Worm (Caenorhabditis elegans) whole organism, young adult: ENCODE results near the gene idpa-2.
A peak's percentile ranks its signal among the peaks of the same experiment; 100 is the strongest.

Experiments
- C06A6.2 ChIP-seq: fragments of 200-800 bp; sonication (Bioruptor generic); conservative IDR thresholded peaks from 2 replicates; pipeline ENCODE4 v1.3.6; 2022; ENCODE audit warnings: missing genetic modification characterization, missing compliant biosample characterization
- D2030.7 ChIP-seq: fragments of 200-800 bp; sonication (Bioruptor generic); IDR thresholded peaks from 2 replicates; pipeline ENCODE4 v1.3.6; 2022; ENCODE audit warnings: missing genetic modification reagents, missing genetic modification characterization, missing compliant biosample characterization
- F23B12.7 ChIP-seq: sonication (generic microtip); optimal IDR thresholded peaks from 2 replicates; lab custom pipeline; 2017; ENCODE audit warnings: missing genetic modification characterization, mild to moderate bottlenecking, missing compliant biosample characterization, antibody characterized with exemption, moderate library complexity; ENCODE audit not compliant: insufficient read depth
- F49E8.2 ChIP-seq: sonication (generic microtip); optimal IDR thresholded peaks from 3 replicates; lab custom pipeline; 2017; ENCODE audit warnings: missing genetic modification characterization, mild to moderate bottlenecking, missing compliant biosample characterization, antibody characterized with exemption, moderate library complexity; ENCODE audit not compliant: insufficient read depth
- F52B5.7 ChIP-seq: sonication (generic microtip); optimal IDR thresholded peaks from 2 replicates; lab custom pipeline; 2016; ENCODE audit warnings: mild to moderate bottlenecking, missing genetic modification characterization, missing compliant biosample characterization
- F55B11.4 ChIP-seq: sonication (generic microtip); optimal IDR thresholded peaks from 2 replicates; lab custom pipeline; 2016; ENCODE audit warnings: missing compliant biosample characterization, missing genetic modification characterization, borderline replicate concordance; ENCODE audit not compliant: insufficient read depth
- F57C9.4 ChIP-seq: sonication (generic microtip); optimal IDR thresholded peaks from 2 replicates; lab custom pipeline; 2017; ENCODE audit warnings: mild to moderate bottlenecking, missing genetic modification characterization, missing compliant biosample characterization
- K11D2.4 ChIP-seq: fragments of 200-800 bp; sonication (Bioruptor generic); IDR thresholded peaks from 2 replicates; pipeline ENCODE4 v1.3.6; 2022; ENCODE audit warnings: missing genetic modification reagents, missing genetic modification characterization, missing compliant biosample characterization
- Y67H2A.10 ChIP-seq: fragments of 200-800 bp; sonication (Bioruptor generic); conservative IDR thresholded peaks from 2 replicates; pipeline ENCODE4 v1.3.6; 2022; ENCODE audit warnings: missing genetic modification reagents, missing genetic modification characterization, missing compliant biosample characterization
- Y95B8A.8 ChIP-seq: fragments of 200-800 bp; sonication (Bioruptor generic); IDR thresholded peaks from 2 replicates; pipeline ENCODE4 v1.3.6; 2022; ENCODE audit warnings: missing genetic modification reagents, missing genetic modification characterization, missing compliant biosample characterization
- ZK185.1 ChIP-seq: sonication (generic microtip); optimal IDR thresholded peaks from 2 replicates; lab custom pipeline; 2016; ENCODE audit warnings: mild to moderate bottlenecking, missing genetic modification characterization, missing compliant biosample characterization; ENCODE audit not compliant: poor library complexity, severe bottlenecking
- ama-1 ChIP-seq, 3 experiments: fragments of 150-350 bp in 1 of 3; sonication (generic microtip) in 2 of 3; optimal IDR thresholded peaks; 2 replicates each; lab custom pipeline; 2014 to 2018; ENCODE audit warnings: missing biosample characterization in 2 of 3, missing genetic modification characterization in 2 of 3, missing genetic modification reagents in 2 of 3
- athp-1 ChIP-seq: sonication (generic microtip); optimal IDR thresholded peaks from 2 replicates; lab custom pipeline; 2017; ENCODE audit warnings: mild to moderate bottlenecking, missing genetic modification characterization, missing compliant biosample characterization
- attf-5 ChIP-seq: fragments of 200-800 bp; sonication (Bioruptor generic); optimal IDR thresholded peaks from 2 replicates; lab custom pipeline; 2018; ENCODE audit warnings: mild to moderate bottlenecking, missing genetic modification characterization, missing compliant biosample characterization
- ccch-3 ChIP-seq: fragments of 200-800 bp; sonication (Bioruptor generic); optimal IDR thresholded peaks from 2 replicates; lab custom pipeline; 2018; ENCODE audit warnings: mild to moderate bottlenecking, missing genetic modification characterization, missing compliant biosample characterization
- ceh-100 ChIP-seq: fragments of 200-800 bp; sonication (Bioruptor generic); IDR thresholded peaks from 2 replicates; pipeline ENCODE4 v1.3.6; 2022; ENCODE audit warnings: missing genetic modification reagents, missing genetic modification characterization, missing compliant biosample characterization
- ceh-40 ChIP-seq: fragments of 200-800 bp; sonication (Bioruptor generic); IDR thresholded peaks from 2 replicates; pipeline ENCODE4 v1.3.6; 2022; ENCODE audit warnings: missing genetic modification characterization, missing compliant biosample characterization
- ceh-91 ChIP-seq: fragments of 200-800 bp; sonication (Bioruptor generic); IDR thresholded peaks from 2 replicates; pipeline ENCODE4 v1.3.6; 2022; ENCODE audit warnings: missing genetic modification reagents, missing genetic modification characterization, missing compliant biosample characterization
- die-1 ChIP-seq: sonication (generic microtip); optimal IDR thresholded peaks from 2 replicates; lab custom pipeline; 2016; ENCODE audit warnings: missing genotype, mild to moderate bottlenecking, missing genetic modification characterization, missing compliant biosample characterization
- dox-1 ChIP-seq: fragments of 200-800 bp; sonication (Bioruptor generic); IDR thresholded peaks from 2 replicates; pipeline ENCODE4 v1.3.6; 2022; ENCODE audit warnings: missing genetic modification reagents, missing genetic modification characterization, missing compliant biosample characterization
- egrh-3 ChIP-seq: fragments of 200-800 bp; sonication (Bioruptor generic); IDR thresholded peaks from 2 replicates; pipeline ENCODE4 v1.3.6; 2022; ENCODE audit warnings: missing genetic modification reagents, missing genetic modification characterization, missing compliant biosample characterization
- fkh-3 ChIP-seq: sonication (generic microtip); optimal IDR thresholded peaks from 2 replicates; lab custom pipeline; 2016; ENCODE audit warnings: mild to moderate bottlenecking, missing genetic modification characterization, missing compliant biosample characterization
- hrde-1 ChIP-seq: sonication (generic microtip); optimal IDR thresholded peaks from 2 replicates; lab custom pipeline; 2016; ENCODE audit warnings: missing genetic modification characterization, mild to moderate bottlenecking, missing compliant biosample characterization, moderate library complexity, missing genotype, missing genetic modification reagents, borderline replicate concordance
- hsf-1 ChIP-seq: fragments of 200-800 bp; sonication (Bioruptor generic); IDR thresholded peaks from 2 replicates; pipeline ENCODE4 v1.3.6; 2022; ENCODE audit warnings: missing genetic modification reagents, missing genetic modification characterization, missing compliant biosample characterization
- lin-26 ChIP-seq: fragments of 200-800 bp; sonication (Bioruptor generic); IDR thresholded peaks from 2 replicates; pipeline ENCODE4 v1.3.6; 2022; ENCODE audit warnings: missing genetic modification reagents, missing genetic modification characterization, missing compliant biosample characterization
- lin-40 ChIP-seq: sonication (generic microtip); optimal IDR thresholded peaks from 2 replicates; lab custom pipeline; 2016; ENCODE audit warnings: missing genetic modification characterization, mild to moderate bottlenecking, missing compliant biosample characterization, missing genotype, missing genetic modification reagents
- lir-1 ChIP-seq: fragments of 200-800 bp; sonication (Bioruptor generic); conservative IDR thresholded peaks from 2 replicates; pipeline ENCODE4 v1.3.6; 2022; ENCODE audit warnings: missing genetic modification reagents, missing genetic modification characterization, missing compliant biosample characterization
- madf-6 ChIP-seq: fragments of 200-800 bp; sonication (Bioruptor generic); IDR thresholded peaks from 2 replicates; pipeline ENCODE4 v1.3.6; 2022; ENCODE audit warnings: missing genetic modification reagents, missing genetic modification characterization, missing compliant biosample characterization
- madf-8 ChIP-seq: fragments of 200-800 bp; sonication (Bioruptor generic); conservative IDR thresholded peaks from 2 replicates; pipeline ENCODE4 v1.3.6; 2022; ENCODE audit warnings: missing genetic modification reagents, missing genetic modification characterization, missing compliant biosample characterization
- mxl-1 ChIP-seq: sonication (generic microtip); optimal IDR thresholded peaks from 2 replicates; lab custom pipeline; 2016; ENCODE audit warnings: missing genetic modification characterization, missing compliant biosample characterization
- nhr-179 ChIP-seq: sonication (generic microtip); optimal IDR thresholded peaks from 2 replicates; lab custom pipeline; 2016; ENCODE audit warnings: mild to moderate bottlenecking, missing genetic modification characterization, missing compliant biosample characterization
- nhr-90 ChIP-seq: sonication (generic microtip); optimal IDR thresholded peaks from 2 replicates; lab custom pipeline; 2016; ENCODE audit warnings: missing genotype, mild to moderate bottlenecking, missing genetic modification characterization, missing compliant biosample characterization
- pbrm-1 ChIP-seq: fragments of 200-800 bp; sonication (Bioruptor generic); IDR thresholded peaks from 2 replicates; pipeline ENCODE4 v1.3.6; 2022; ENCODE audit warnings: missing genetic modification reagents, missing genetic modification characterization, missing compliant biosample characterization
- pha-4 ChIP-seq: fragments of 150-350 bp; sonication (generic microtip); optimal IDR thresholded peaks from 2 replicates; lab custom pipeline; 2014; ENCODE audit warnings: missing biosample characterization, missing genetic modification reagents, missing genetic modification characterization
- rpc-1 ChIP-seq, 2 experiments: fragments of 150-350 bp in 1 of 2; sonication (generic microtip) in 1 of 2; optimal IDR thresholded peaks; 2 replicates each; lab custom pipeline; 2014 to 2018; ENCODE audit warnings: missing biosample characterization in 1 of 2, missing genetic modification characterization in 1 of 2, missing genetic modification reagents in 1 of 2, missing genotype in 1 of 2
- sdz-38 ChIP-seq: sonication (generic microtip); optimal IDR thresholded peaks from 2 replicates; lab custom pipeline; 2016; ENCODE audit warnings: missing genotype, missing genetic modification characterization, missing compliant biosample characterization
- sea-2 ChIP-seq: fragments of 200-800 bp; sonication (Bioruptor generic); IDR thresholded peaks from 2 replicates; pipeline ENCODE4 v1.3.6; 2022; ENCODE audit warnings: missing genetic modification characterization, missing compliant biosample characterization
- somi-1 ChIP-seq: fragments of 200-800 bp; sonication (Bioruptor generic); optimal IDR thresholded peaks from 2 replicates; lab custom pipeline; 2018; ENCODE audit warnings: mild to moderate bottlenecking, missing genetic modification characterization, missing compliant biosample characterization
- sptf-2 ChIP-seq: fragments of 200-800 bp; sonication (Bioruptor generic); optimal IDR thresholded peaks from 2 replicates; lab custom pipeline; 2018; ENCODE audit warnings: mild to moderate bottlenecking, missing genetic modification characterization, missing compliant biosample characterization
- tbp1 ChIP-seq: fragments of 200-800 bp; sonication (Bioruptor generic); optimal IDR thresholded peaks from 2 replicates; lab custom pipeline; 2018; ENCODE audit warnings: mild to moderate bottlenecking, missing genetic modification characterization, missing compliant biosample characterization
- unc-62 ChIP-seq: fragments of 150-350 bp; optimal IDR thresholded peaks from 2 replicates; lab custom pipeline; 2014; ENCODE audit warnings: missing biosample characterization, missing genetic modification reagents, missing genetic modification characterization
- xnd-1 ChIP-seq: sonication (generic microtip); optimal IDR thresholded peaks from 2 replicates; lab custom pipeline; 2016; ENCODE audit warnings: missing genotype, missing genetic modification reagents, missing genetic modification characterization, missing compliant biosample characterization
- zfh-2 ChIP-seq: fragments of 200-800 bp; sonication (Bioruptor generic); conservative IDR thresholded peaks from 2 replicates; pipeline ENCODE4 v1.3.6; 2022; ENCODE audit warnings: missing genetic modification reagents, missing genetic modification characterization, missing compliant biosample characterization
- ztf-25 ChIP-seq: fragments of 200-800 bp; sonication (Bioruptor generic); IDR thresholded peaks from 2 replicates; pipeline ENCODE4 v1.3.6; 2022; ENCODE audit warnings: missing genetic modification reagents, missing genetic modification characterization, missing compliant biosample characterization
- ztf-28 ChIP-seq: fragments of 200-800 bp; sonication (Bioruptor generic); IDR thresholded peaks from 2 replicates; pipeline ENCODE4 v1.3.6; 2022; ENCODE audit warnings: missing genetic modification reagents, missing genetic modification characterization, missing compliant biosample characterization
- ztf-3 ChIP-seq: fragments of 200-800 bp; sonication (Bioruptor generic); optimal IDR thresholded peaks from 2 replicates; lab custom pipeline; 2018; ENCODE audit warnings: mild to moderate bottlenecking, missing genetic modification characterization, missing compliant biosample characterization

The idpa-2 gene

ce11 chrII:8744555-8745448 is 47.7 kb downstream of the idpa-2 start (continued):
- no peak for TF ChIP-seq F57C9.4 (tag; lab: Kevin White, UChicago)
- TF ChIP-seq ccch-3 (GFP tag; lab: Kevin White, UChicago): no peak
- TF ChIP-seq F49E8.2 (tag; lab: Kevin White, UChicago): no peak
- no peak for TF ChIP-seq unc-62 (GFP tag; lab: Kevin White, UChicago)
- no peak for TF ChIP-seq attf-5 (GFP tag; lab: Kevin White, UChicago)
- TF ChIP-seq ceh-91 (GFP tag; lab: Robert Waterston, UW): no peak
- no peak for TF ChIP-seq madf-8 (GFP tag; lab: Robert Waterston, UW)
- no peak for TF ChIP-seq lir-1 (GFP tag; lab: Robert Waterston, UW)
- TF ChIP-seq nhr-90 (tag; lab: Kevin White, UChicago): no peak
- TF ChIP-seq egrh-3: no peak
- 0 out of 2 replicates have a peak, but pooled peaks have one; percentile 6 for TF ChIP-seq ceh-40 (GFP tag; lab: Robert Waterston, UW)
- 0 out of 2 replicates have a peak, but pooled peaks have one; percentile 23 for TF ChIP-seq sea-2 (GFP tag; lab: Robert Waterston, UW)
- no peak for TF ChIP-seq Y67H2A.10 (GFP tag; lab: Robert Waterston, UW)
- TF ChIP-seq ceh-100 (GFP tag; lab: Robert Waterston, UW): no peak
- TF ChIP-seq somi-1 (GFP tag; lab: Kevin White, UChicago): no peak
- no peak; the same call in none of the 2 replicates for TF ChIP-seq K11D2.4 (GFP tag; lab: Robert Waterston, UW)
- no peak for TF ChIP-seq F52B5.7 (tag; lab: Kevin White, UChicago)
- no peak; the same call in 1 of the 2 replicates for TF ChIP-seq C06A6.2 (GFP tag; lab: Robert Waterston, UW)
- TF ChIP-seq athp-1 (tag; lab: Kevin White, UChicago): no peak
- no peak for TF ChIP-seq pha-4 (tag; lab: Kevin White, UChicago)
- no peak for TF ChIP-seq nhr-179 (tag; lab: Kevin White, UChicago)
- TF ChIP-seq ztf-25 (GFP tag; lab: Robert Waterston, UW): no peak
- no peak; the same call in 1 of the 2 replicates for TF ChIP-seq dox-1 (GFP tag; lab: Robert Waterston, UW)
- peak; percentile 1 for TF ChIP-seq ZK185.1 (tag; lab: Kevin White, UChicago)
- TF ChIP-seq tbp1 (GFP tag; lab: Kevin White, UChicago): no peak
- TF ChIP-seq lin-26 (GFP tag; lab: Robert Waterston, UW): peak; percentile 67; the same call in 1 of the 2 replicates
- TF ChIP-seq hsf-1 (GFP tag; lab: Robert Waterston, UW): no peak
- no peak for TF ChIP-seq die-1 (tag; lab: Kevin White, UChicago)
- peak; percentile 44; the same call in 1 of the 2 replicates for TF ChIP-seq madf-6 (GFP tag; lab: Robert Waterston, UW)
- no peak for TF ChIP-seq F55B11.4 (tag; lab: Kevin White, UChicago)
- TF ChIP-seq Y95B8A.8 (GFP tag; lab: Robert Waterston, UW): peak; percentile 56
- TF ChIP-seq ztf-3 (GFP tag; lab: Kevin White, UChicago): no peak
- no peak for TF ChIP-seq sptf-2
- no peak for TF ChIP-seq xnd-1
- no peak for TF ChIP-seq ztf-28 (GFP tag; lab: Robert Waterston, UW)
- TF ChIP-seq pbrm-1 (GFP tag; lab: Robert Waterston, UW): 0 out of 2 replicates have a peak, but pooled peaks have one; percentile 34
- TF ChIP-seq hrde-1 (tag; lab: Kevin White, UChicago): no peak
- TF ChIP-seq lin-40 (tag; lab: Kevin White, UChicago): no peak
- no peak for TF ChIP-seq fkh-3 (tag; lab: Kevin White, UChicago)
- TF ChIP-seq ama-1 (optimal IDR thresholded peaks at IDR 0.05; lab: Kevin White, UChicago): peak; percentile 91
- TF ChIP-seq ama-1 (GFP tag; optimal IDR thresholded peaks at IDR 0.05; lab: Kevin White, UChicago): no peak
- TF ChIP-seq F23B12.7 (tag; lab: Kevin White, UChicago): no peak
- TF ChIP-seq sdz-38 (tag; lab: Kevin White, UChicago): no peak
- TF ChIP-seq mxl-1 (tag; lab: Kevin White, UChicago): no peak
- no peak for TF ChIP-seq zfh-2 (GFP tag; lab: Robert Waterston, UW)
- no peak for TF ChIP-seq rpc-1 (optimal IDR thresholded peaks at IDR 0.05; lab: Kevin White, UChicago)
- TF ChIP-seq rpc-1 (tag; optimal IDR thresholded peaks at IDR 0.05; lab: Kevin White, UChicago): no peak
- no peak for TF ChIP-seq D2030.7
